Worm (Caenorhabditis elegans) whole organism, L4 larva: Measurements from ENCODE around the gene coq-3.

Source experiments
- F10B5.3 ChIP-seq: sonication (generic microtip); optimal IDR thresholded peaks from 2 replicates; lab custom pipeline; 2016; ENCODE audit warnings: mild to moderate bottlenecking, missing genetic modification characterization, missing compliant biosample characterization
- F26F4.8 ChIP-seq: fragments of 200-800 bp; sonication (Bioruptor generic); conservative IDR thresholded peaks from 2 replicates; pipeline ENCODE4 v1.3.6; 2022; ENCODE audit warnings: missing genetic modification characterization, missing compliant biosample characterization
- F44E2.7 ChIP-seq: fragments of 200-800 bp; sonication (Bioruptor generic); IDR thresholded peaks from 2 replicates; pipeline ENCODE4 v2.1.2; 2022; ENCODE audit warnings: missing genetic modification characterization, missing compliant biosample characterization
- F49E8.2 ChIP-seq: sonication (generic microtip); optimal IDR thresholded peaks from 2 replicates; lab custom pipeline; 2016; ENCODE audit warnings: missing compliant biosample characterization, mild to moderate bottlenecking, missing genetic modification characterization, borderline replicate concordance
- R02D3.7 ChIP-seq: fragments of 150-350 bp; sonication (generic microtip); optimal IDR thresholded peaks from 3 replicates; lab custom pipeline; 2014; ENCODE audit warnings: missing biosample characterization, missing genetic modification characterization
- Y105C5A.15 ChIP-seq: fragments of 200-800 bp; sonication (Bioruptor generic); IDR thresholded peaks from 2 replicates; pipeline ENCODE4 v1.3.6; 2022; ENCODE audit warnings: missing genetic modification characterization, missing compliant biosample characterization
- Y48G9A.11 ChIP-seq: fragments of 200-800 bp; sonication (Bioruptor generic); IDR thresholded peaks from 2 replicates; pipeline ENCODE4 v1.3.6; 2022; ENCODE audit warnings: missing genetic modification reagents, missing genetic modification characterization, missing compliant biosample characterization
- Y5F2A.4 ChIP-seq: fragments of 200-800 bp; sonication (Bioruptor generic); optimal IDR thresholded peaks from 2 replicates; lab custom pipeline; 2018; ENCODE audit warnings: mild to moderate bottlenecking, missing genetic modification characterization, missing compliant biosample characterization
- aha-1 ChIP-seq: fragments of 150-350 bp; peaks from one replicate; lab custom pipeline; 2014; ENCODE audit warnings: missing biosample characterization, missing genetic modification characterization
- ama-1 ChIP-seq: fragments of 150-350 bp; optimal IDR thresholded peaks from 2 replicates; lab custom pipeline; 2014; ENCODE audit warnings: inconsistent platforms, mixed read lengths
- arid-1 ChIP-seq: fragments of 200-800 bp; sonication (Bioruptor generic); conservative IDR thresholded peaks from 2 replicates; pipeline ENCODE4 v1.3.6; 2022; ENCODE audit warnings: missing genetic modification reagents, missing genetic modification characterization, missing compliant biosample characterization
- attf-4 ChIP-seq: sonication (generic microtip); optimal IDR thresholded peaks from 3 replicates; lab custom pipeline; 2017; ENCODE audit warnings: missing biosample characterization, missing genetic modification characterization
- ctbp-1 ChIP-seq: fragments of 200-800 bp; sonication (Bioruptor generic); IDR thresholded peaks from 2 replicates; pipeline ENCODE4 v1.3.6; 2022; ENCODE audit warnings: missing genetic modification reagents, missing genetic modification characterization, missing compliant biosample characterization
- daf-12 ChIP-seq: fragments of 150-350 bp; optimal IDR thresholded peaks from 2 replicates; lab custom pipeline; 2014; ENCODE audit warnings: missing biosample characterization, missing genetic modification reagents, missing genetic modification characterization
- daf-16 ChIP-seq, 3 experiments: sonication (generic microtip); optimal IDR thresholded peaks; 2 replicates each; lab custom pipeline; 2016 to 2017; ENCODE audit warnings: missing genetic modification characterization in 3 of 3, missing genetic modification reagents in 3 of 3, mild to moderate bottlenecking in 2 of 3, missing compliant biosample characterization in 2 of 3, missing biosample characterization in 1 of 3, moderate library complexity in 1 of 3
- dmd-8 ChIP-seq: fragments of 200-800 bp; sonication (Bioruptor generic); IDR thresholded peaks from 2 replicates; pipeline ENCODE4 v1.3.6; 2022; ENCODE audit warnings: missing genetic modification characterization, missing compliant biosample characterization
- dpl-1 ChIP-seq: fragments of 150-350 bp; optimal IDR thresholded peaks from 2 replicates; lab custom pipeline; 2014; ENCODE audit warnings: missing biosample characterization, missing genetic modification reagents, missing genetic modification characterization
- duxl-1 ChIP-seq: sonication (generic microtip); optimal IDR thresholded peaks from 2 replicates; lab custom pipeline; 2016; ENCODE audit warnings: mild to moderate bottlenecking, missing genetic modification characterization, moderate library complexity, missing compliant biosample characterization; ENCODE audit not compliant: poor library complexity
- dve-1 ChIP-seq: sonication (generic microtip); optimal IDR thresholded peaks from 2 replicates; lab custom pipeline; 2017; ENCODE audit warnings: antibody characterized with exemption, mild to moderate bottlenecking, missing genetic modification characterization, missing compliant biosample characterization; ENCODE audit not compliant: insufficient read depth
- fos-1 ChIP-seq: fragments of 150-350 bp; optimal IDR thresholded peaks from 2 replicates; lab custom pipeline; 2014; ENCODE audit warnings: missing biosample characterization, missing genetic modification characterization
- hif-1 ChIP-seq, 2 experiments: sonication (generic microtip); optimal IDR thresholded peaks; 2 replicates each; lab custom pipeline; 2016 to 2017; ENCODE audit warnings: missing compliant biosample characterization in 2 of 2, missing genetic modification characterization in 2 of 2, missing genetic modification reagents in 2 of 2, missing genotype in 2 of 2, mild to moderate bottlenecking in 1 of 2
- hlh-11 ChIP-seq: fragments of 200-800 bp; sonication (Bioruptor generic); optimal IDR thresholded peaks from 2 replicates; lab custom pipeline; 2018; ENCODE audit warnings: mild to moderate bottlenecking, missing genetic modification characterization, missing compliant biosample characterization
- lin-13 ChIP-seq: fragments of 150-350 bp; optimal IDR thresholded peaks from 2 replicates; lab custom pipeline; 2014; ENCODE audit warnings: missing biosample characterization, missing genetic modification reagents, missing genetic modification characterization
- lin-15B ChIP-seq: fragments of 150-350 bp; sonication (generic microtip); optimal IDR thresholded peaks from 3 replicates; lab custom pipeline; 2014; ENCODE audit warnings: missing biosample characterization, missing genetic modification characterization
- lin-38 ChIP-seq: fragments of 200-800 bp; sonication (Bioruptor generic); IDR thresholded peaks from 2 replicates; pipeline ENCODE4 v1.3.6; 2022; ENCODE audit warnings: missing genetic modification reagents, missing genetic modification characterization, missing compliant biosample characterization
- lsy-2 ChIP-seq, 2 experiments: fragments of 150-350 bp in 1 of 2; sonication (generic microtip) in 1 of 2; optimal IDR thresholded peaks; 2 replicates each; lab custom pipeline; 2014 to 2017; ENCODE audit warnings: missing biosample characterization in 2 of 2, missing genetic modification characterization in 2 of 2
- madf-5 ChIP-seq, 2 experiments: fragments of 200-800 bp; sonication (Bioruptor generic); IDR thresholded peaks; 2 replicates each; pipeline ENCODE4 v1.3.6; 2022; ENCODE audit warnings: missing compliant biosample characterization in 2 of 2, missing genetic modification characterization in 2 of 2
- mxl-3 ChIP-seq: fragments of 200-800 bp; sonication (Bioruptor generic); optimal IDR thresholded peaks from 2 replicates; lab custom pipeline; 2018; ENCODE audit warnings: mild to moderate bottlenecking, missing genetic modification characterization, missing compliant biosample characterization
- nhr-102 ChIP-seq: sonication (generic microtip); optimal IDR thresholded peaks from 2 replicates; lab custom pipeline; 2016; ENCODE audit warnings: mild to moderate bottlenecking, missing genetic modification characterization, moderate library complexity, missing compliant biosample characterization
- nhr-111 ChIP-seq: fragments of 200-800 bp; sonication (Bioruptor generic); optimal IDR thresholded peaks from 2 replicates; lab custom pipeline; 2018; ENCODE audit warnings: mild to moderate bottlenecking, missing genetic modification characterization, missing compliant biosample characterization
- nhr-25 ChIP-seq: sonication (generic microtip); optimal IDR thresholded peaks from 2 replicates; lab custom pipeline; 2017; ENCODE audit warnings: missing genetic modification characterization, mild to moderate bottlenecking, missing compliant biosample characterization, antibody characterized with exemption, moderate library complexity, borderline replicate concordance; ENCODE audit not compliant: insufficient read depth
- nhr-28 ChIP-seq: fragments of 150-350 bp; optimal IDR thresholded peaks from 2 replicates; lab custom pipeline; 2014; ENCODE audit warnings: missing biosample characterization, missing genetic modification characterization
- nhr-42 ChIP-seq: fragments of 200-800 bp; sonication (Bioruptor generic); IDR thresholded peaks from 2 replicates; pipeline ENCODE4 v1.3.6; 2022; ENCODE audit warnings: missing genetic modification characterization, missing compliant biosample characterization
- nhr-48 ChIP-seq: sonication (generic microtip); optimal IDR thresholded peaks from 2 replicates; lab custom pipeline; 2016; ENCODE audit warnings: mild to moderate bottlenecking, missing genetic modification characterization, missing compliant biosample characterization
- nhr-6 ChIP-seq: fragments of 150-350 bp; optimal IDR thresholded peaks from 2 replicates; lab custom pipeline; 2014; ENCODE audit warnings: missing biosample characterization, missing genetic modification characterization
- nhr-76 ChIP-seq: fragments of 150-350 bp; optimal IDR thresholded peaks from 2 replicates; lab custom pipeline; 2014; ENCODE audit warnings: missing biosample characterization, missing genetic modification characterization
- nhr-77 ChIP-seq: fragments of 150-350 bp; optimal IDR thresholded peaks from 2 replicates; lab custom pipeline; 2014; ENCODE audit warnings: missing biosample characterization, missing genetic modification characterization
- pha-4 ChIP-seq, 2 experiments: fragments of 150-350 bp in 1 of 2; fragments of 200-800 bp in 1 of 2; sonication (Bioruptor generic) in 1 of 2; IDR thresholded peaks in 1 of 2; optimal IDR thresholded peaks in 1 of 2; 2 replicates each; pipeline versions ENCODE4 v1.3.6 to Lab custom; 2014 to 2022; ENCODE audit warnings: missing genetic modification characterization in 2 of 2, missing genetic modification reagents in 2 of 2, missing biosample characterization in 1 of 2, missing compliant biosample characterization in 1 of 2
- php-3 ChIP-seq: fragments of 200-800 bp; sonication (Bioruptor generic); IDR thresholded peaks from 2 replicates; pipeline ENCODE4 v1.3.6; 2022; ENCODE audit warnings: missing genetic modification reagents, missing genetic modification characterization, missing compliant biosample characterization
- rbr-2 ChIP-seq: sonication (generic microtip); optimal IDR thresholded peaks from 2 replicates; lab custom pipeline; 2016; ENCODE audit warnings: missing genotype, missing genetic modification characterization, missing compliant biosample characterization
- skn-1 ChIP-seq: fragments of 150-350 bp; optimal IDR thresholded peaks from 2 replicates; lab custom pipeline; 2014; ENCODE audit warnings: missing biosample characterization, missing genetic modification characterization
- snpc-1.2 ChIP-seq: fragments of 200-800 bp; sonication (Bioruptor generic); IDR thresholded peaks from 2 replicates; pipeline ENCODE4 v1.3.6; 2022; ENCODE audit warnings: missing genetic modification reagents, missing genetic modification characterization, missing compliant biosample characterization
- snpc-4 ChIP-seq: fragments of 150-350 bp; optimal IDR thresholded peaks from 2 replicates; lab custom pipeline; 2014; ENCODE audit warnings: missing biosample characterization, missing genetic modification characterization
- spr-1 ChIP-seq: sonication (generic microtip); optimal IDR thresholded peaks from 2 replicates; lab custom pipeline; 2016; ENCODE audit warnings: mild to moderate bottlenecking, missing genetic modification characterization, missing compliant biosample characterization
- spr-3 ChIP-seq: fragments of 200-800 bp; sonication (Bioruptor generic); optimal IDR thresholded peaks from 2 replicates; lab custom pipeline; 2018; ENCODE audit warnings: mild to moderate bottlenecking, missing genetic modification characterization, missing compliant biosample characterization
- tra-1 ChIP-seq: fragments of 200-800 bp; sonication (Bioruptor generic); IDR thresholded peaks from 2 replicates; pipeline ENCODE4 v1.3.6; 2022; ENCODE audit warnings: missing genetic modification reagents, missing genetic modification characterization, missing compliant biosample characterization
- unc-62 ChIP-seq, 3 experiments: fragments of 150-350 bp in 1 of 3; sonication (generic microtip); optimal IDR thresholded peaks in 2 of 3; peaks in 1 of 3; 1 replicate in 1 of 3; 2 replicates in 2 of 3; lab custom pipeline; 2014 to 2017; ENCODE audit warnings: missing biosample characterization in 3 of 3, missing genetic modification characterization in 3 of 3, missing genetic modification reagents in 3 of 3, missing genotype in 1 of 3
- zip-2 ChIP-seq: fragments of 150-350 bp; optimal IDR thresholded peaks from 2 replicates; lab custom pipeline; 2014; ENCODE audit warnings: missing biosample characterization, missing genetic modification characterization
- ztf-11 ChIP-seq: fragments of 150-350 bp; optimal IDR thresholded peaks from 2 replicates; lab custom pipeline; 2014; ENCODE audit warnings: missing biosample characterization, missing genetic modification characterization

coq-3 gene

DNA sequence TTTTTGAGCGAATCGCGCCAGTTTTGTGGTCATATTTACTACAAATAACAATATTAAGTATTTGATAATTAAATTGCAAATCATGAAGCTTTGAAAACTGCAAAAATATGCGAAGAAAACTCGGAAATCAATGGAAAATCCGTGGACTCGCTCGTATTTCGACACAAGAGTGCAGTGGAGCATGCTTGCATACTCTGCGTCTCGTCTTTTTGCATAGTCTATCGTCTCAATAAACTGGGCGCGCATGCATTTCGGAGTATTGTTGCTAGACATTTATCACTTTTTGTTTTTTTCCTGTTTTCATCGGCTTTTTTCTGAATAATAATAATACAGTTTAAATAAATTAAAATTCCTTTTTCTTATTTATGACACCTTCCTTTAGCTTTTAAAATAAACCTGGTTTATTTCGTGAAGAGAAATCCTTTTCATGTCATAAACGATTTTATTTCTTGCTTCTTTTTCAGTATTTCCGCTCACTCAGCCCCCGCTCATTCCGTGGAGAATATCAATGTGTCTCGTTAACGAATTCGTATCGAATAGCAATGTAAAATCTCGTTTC, 28.4 kb downstream of the coq-3 start, which contains the start of the genes mrps-7 and Y57G11C.3 (continued):
- TF ChIP-seq duxl-1 (tag; lab: Kevin White, UChicago), result peak; percentile 85
- TF ChIP-seq lin-13 (GFP tag; lab: Kevin White, UChicago), result peak; percentile 76
- peak; percentile 55 for TF ChIP-seq spr-3 (GFP tag; lab: Kevin White, UChicago)
- peak; percentile 61; the same call in 1 of the 2 replicates for TF ChIP-seq arid-1
- TF ChIP-seq mxl-3 (GFP tag; lab: Kevin White, UChicago), result peak; percentile 24
- TF ChIP-seq Y5F2A.4, result no peak
- TF ChIP-seq unc-62 (GFP tag; optimal IDR thresholded peaks at IDR 0.05 in 1 of 2; lab: Kevin White, UChicago), result peak in 1 of 2 experiments; percentile 87
- no peak for TF ChIP-seq unc-62 (tag; optimal IDR thresholded peaks at IDR 0.05; lab: Kevin White, UChicago)
- peak; percentile 100 for TF ChIP-seq lin-38
- TF ChIP-seq snpc-1.2 (GFP tag; lab: Robert Waterston, UW), result peak; percentile 87
- peak; percentile 28; the same call in 1 of the 2 replicates for TF ChIP-seq pha-4 (GFP tag; IDR thresholded peaks at IDR 0.05; lab: Robert Waterston, UW)
- TF ChIP-seq pha-4 (tag; optimal IDR thresholded peaks at IDR 0.05; lab: Kevin White, UChicago), result peak; percentile 91
- TF ChIP-seq Y48G9A.11 (GFP tag; lab: Robert Waterston, UW), result peak; percentile 96
- peak; percentile 96 for TF ChIP-seq aha-1 (tag; lab: Kevin White, UChicago)
- peak; percentile 67 to 95 for TF ChIP-seq lsy-2 (tag; optimal IDR thresholded peaks at IDR 0.05; lab: Kevin White, UChicago)
- TF ChIP-seq Y105C5A.15, result no peak
- TF ChIP-seq hif-1 (tag; optimal IDR thresholded peaks at IDR 0.05; lab: Kevin White, UChicago), result peak in 1 of 2 experiments; percentile 73
- no peak for TF ChIP-seq fos-1
- peak; percentile 77 for TF ChIP-seq lin-15B (tag; lab: Kevin White, UChicago)
- peak; percentile 38 for TF ChIP-seq snpc-4
- TF ChIP-seq ztf-11 (tag; lab: Kevin White, UChicago), result no peak
- TF ChIP-seq spr-1 (tag; lab: Kevin White, UChicago), result peak; percentile 67
- no peak for TF ChIP-seq F44E2.7 (GFP tag; lab: Robert Waterston, UW)
- TF ChIP-seq daf-12, result no peak
- no peak for TF ChIP-seq nhr-76 (tag; lab: Kevin White, UChicago)
- 0 out of 2 replicates have a peak, but pooled peaks have one; percentile 52 for TF ChIP-seq ctbp-1 (GFP tag; lab: Robert Waterston, UW)
- peak; percentile 93 for TF ChIP-seq R02D3.7 (tag; lab: Kevin White, UChicago)
- TF ChIP-seq nhr-48 (tag; lab: Kevin White, UChicago), result peak; percentile 24
- TF ChIP-seq skn-1 (tag; lab: Kevin White, UChicago), result no peak
- peak; percentile 97 for TF ChIP-seq dve-1
- 0 out of 2 replicates have a peak, but pooled peaks have one; percentile 44 for TF ChIP-seq nhr-42
- no peak for TF ChIP-seq madf-5 (GFP tag; IDR thresholded peaks at IDR 0.05; lab: Robert Waterston, UW)
- TF ChIP-seq nhr-111 (GFP tag; lab: Kevin White, UChicago), result no peak
- no peak for TF ChIP-seq F49E8.2 (tag; lab: Kevin White, UChicago)
- TF ChIP-seq attf-4 (tag; lab: Kevin White, UChicago), result no peak
- TF ChIP-seq F26F4.8 (GFP tag; lab: Robert Waterston, UW), result no peak
- peak; percentile 82 for TF ChIP-seq dpl-1 (GFP tag; lab: Kevin White, UChicago)
- no peak for TF ChIP-seq zip-2 (tag; lab: Kevin White, UChicago)
- TF ChIP-seq dmd-8 (GFP tag; lab: Robert Waterston, UW), result no peak
- TF ChIP-seq hlh-11 (tag; lab: Kevin White, UChicago), result peak; percentile 76
- TF ChIP-seq nhr-25 (tag; lab: Kevin White, UChicago), result peak; percentile 6
- peak; percentile 75 for TF ChIP-seq nhr-102 (tag; lab: Kevin White, UChicago)
- peak; percentile 87 for TF ChIP-seq nhr-28 (tag; lab: Kevin White, UChicago)
- peak; percentile 86 for TF ChIP-seq nhr-77
- TF ChIP-seq php-3 (GFP tag; lab: Robert Waterston, UW), result peak; percentile 58; the same call in 1 of the 2 replicates
- TF ChIP-seq tra-1 (GFP tag; lab: Robert Waterston, UW), result no peak
- TF ChIP-seq daf-16 (GFP tag; optimal IDR thresholded peaks at IDR 0.05; lab: Kevin White, UChicago), result peak; percentile 1 to 39
- TF ChIP-seq daf-16 (tag; optimal IDR thresholded peaks at IDR 0.05; lab: Kevin White, UChicago), result peak; percentile 49
- peak; percentile 85 for TF ChIP-seq rbr-2 (tag; lab: Kevin White, UChicago)
- TF ChIP-seq ama-1, result peak; percentile 58
- peak; percentile 26 for TF ChIP-seq F10B5.3 (tag; lab: Kevin White, UChicago)
- peak; percentile 94 for TF ChIP-seq nhr-6 (tag; lab: Kevin White, UChicago)
